Worm (Caenorhabditis elegans): ENCODE data around the gene F23H11.2.

Gene F23H11.2

ce11 chrIII:938569-938968 lies 43.0 kb downstream of the F23H11.2 start, which contains the start of gene fbxa-22:
Gene fbxa-22 (plus strand): TSS chrIII:938869.
- TF ChIP-seq mml-1 (tag; optimal IDR thresholded peaks at IDR 0.05) (no peak), nhr-237 (tag; optimal IDR thresholded peaks at IDR 0.05) (no peak), fkh-10 (GFP tag; optimal IDR thresholded peaks at IDR 0.05) (no peak), nhr-76 (tag; optimal IDR thresholded peaks at IDR 0.05) (no peak), lin-15B (tag; optimal IDR thresholded peaks at IDR 0.05) (no peak)

- TF ChIP-seq ceh-28 (tag; optimal IDR thresholded peaks at IDR 0.05) = no peak
- no peak for TF ChIP-seq skn-1 (tag; optimal IDR thresholded peaks at IDR 0.05)
- no peak for TF ChIP-seq elt-2 (tag; optimal IDR thresholded peaks at IDR 0.05)
- no peak for TF ChIP-seq nhr-25 (tag; optimal IDR thresholded peaks at IDR 0.05)
Measured at ce11 chrIII:941958-942357, 46.4 kb downstream of the F23H11.2 start.

ce11 chrIII:943426-943927 lies 47.9 kb downstream of the F23H11.2 start, which contains the start of gene fbxa-59:
Gene fbxa-59 (minus strand): TSS chrIII:943476.
- TF ChIP-seq elt-1 (tag; optimal IDR thresholded peaks at IDR 0.05) (no peak), elt-2 (tag; optimal IDR thresholded peaks at IDR 0.05) (peak; percentile 86), pqm-1 (tag; optimal IDR thresholded peaks at IDR 0.05) (peak; percentile 44), pha-4 (tag; optimal IDR thresholded peaks at IDR 0.05) (peak; percentile 72)

ce11 chrIII:944346-944745 lies 48.8 kb downstream of the F23H11.2 start:
- peak; percentile 71 for TF ChIP-seq elt-2 (tag; optimal IDR thresholded peaks at IDR 0.05)

- TF ChIP-seq elt-2 (tag; optimal IDR thresholded peaks at IDR 0.05) (peak; percentile 79), pqm-1 (tag; optimal IDR thresholded peaks at IDR 0.05) (peak; percentile 15), pha-4 (tag; optimal IDR thresholded peaks at IDR 0.05) (peak; percentile 19), aly-2 (tag; optimal IDR thresholded peaks at IDR 0.05) (no peak), nhr-23 (tag; optimal IDR thresholded peaks at IDR 0.05) (no peak)
Measured at ce11 chrIII:946250-946725, 50.7 kb downstream of the F23H11.2 start, which contains the start of gene fbxa-60. Gene fbxa-60 (minus strand): TSS chrIII:946300.

All from whole organism, L3 larva.